Fruit fly (Drosophila melanogaster) whole organism, larva: Measurements from ENCODE around the gene cin.

Source experiments
- noc ChIP-seq: fragments of 200-800 bp; sonication (Bioruptor generic); optimal IDR thresholded peaks from 3 replicates; lab custom pipeline; 2019; ENCODE audit warnings: missing biosample characterization, mild to moderate bottlenecking, missing genetic modification characterization, moderate library complexity

cin gene

dm6 chrX:255369-255768 lies at the start of gene cin:
Gene cin (plus strand): TSS chrX:255674.
- TF ChIP-seq noc (tag; lab: Kevin White, UChicago) = peak; percentile 57

dm6 chrX:245802-246201 lies 9.7 kb upstream of the cin start, which contains the start of the genes CG3038 and G9a:
Gene CG3038 (minus strand): TSS chrX:245856.
Gene G9a (plus strand): TSS chrX:245978.
- TF ChIP-seq noc (tag; lab: Kevin White, UChicago) = peak; percentile 26

dm6 chrX:247329-247728 lies 8.1 kb upstream of the cin start:
- TF ChIP-seq noc (tag; lab: Kevin White, UChicago) = no peak

dm6 chrX:254690-255089 lies 784 bp upstream of the cin start, which contains the start of gene CG42376:
Gene CG42376 (plus strand): TSS chrX:254876.
- no peak for TF ChIP-seq noc (tag; lab: Kevin White, UChicago)

dm6 chrX:262836-263235 lies 7.4 kb downstream of the cin start:
- no peak for TF ChIP-seq noc (tag; lab: Kevin White, UChicago)

- no peak for TF ChIP-seq noc (tag; lab: Kevin White, UChicago)
Measured at dm6 chrX:263728-264344, 8.4 kb downstream of the cin start, which contains the start of gene CG13377. Gene CG13377 (minus strand): TSS chrX:263999.

dm6 chrX:265692-266091 lies 10.2 kb downstream of the cin start:
- TF ChIP-seq noc (tag; lab: Kevin White, UChicago) = no peak

- no peak for TF ChIP-seq noc (tag; lab: Kevin White, UChicago)
Measured at dm6 chrX:266978-267439, 11.5 kb downstream of the cin start, which contains the start of gene CG13376. Gene CG13376 (minus strand): TSS chrX:267028.

dm6 chrX:267979-268378 lies 12.5 kb downstream of the cin start:
- no peak for TF ChIP-seq noc (tag; lab: Kevin White, UChicago)

- TF ChIP-seq noc (tag; lab: Kevin White, UChicago) = no peak
Measured at dm6 chrX:276065-276464, 20.6 kb downstream of the cin start.

dm6 chrX:276569-276968 lies 21.1 kb downstream of the cin start:
- no peak for TF ChIP-seq noc (tag; lab: Kevin White, UChicago)

dm6 chrX:277885-278284 lies 22.4 kb downstream of the cin start:
- no peak for TF ChIP-seq noc (tag; lab: Kevin White, UChicago)

- TF ChIP-seq noc (tag; lab: Kevin White, UChicago) = no peak
Measured at dm6 chrX:278370-279096, 23.1 kb downstream of the cin start.

- no peak for TF ChIP-seq noc (tag; lab: Kevin White, UChicago)
Measured at dm6 chrX:279097-279727, 23.7 kb downstream of the cin start, which contains the start of the genes CG3777 and ewg. Gene CG3777 (plus strand): TSS chrX:279703. Gene ewg (minus strand): TSS chrX:279718.

- TF ChIP-seq noc (tag; lab: Kevin White, UChicago) = no peak
Measured at dm6 chrX:293254-293653, 37.8 kb downstream of the cin start.

- no peak for TF ChIP-seq noc (tag; lab: Kevin White, UChicago)
Measured at dm6 chrX:294839-295238, 39.4 kb downstream of the cin start, which contains the start of gene CG13375. Gene CG13375 (minus strand): TSS chrX:294962.
